Fruit fly (Drosophila melanogaster): ENCODE data around the gene Amt.

Amt gene

DNA sequence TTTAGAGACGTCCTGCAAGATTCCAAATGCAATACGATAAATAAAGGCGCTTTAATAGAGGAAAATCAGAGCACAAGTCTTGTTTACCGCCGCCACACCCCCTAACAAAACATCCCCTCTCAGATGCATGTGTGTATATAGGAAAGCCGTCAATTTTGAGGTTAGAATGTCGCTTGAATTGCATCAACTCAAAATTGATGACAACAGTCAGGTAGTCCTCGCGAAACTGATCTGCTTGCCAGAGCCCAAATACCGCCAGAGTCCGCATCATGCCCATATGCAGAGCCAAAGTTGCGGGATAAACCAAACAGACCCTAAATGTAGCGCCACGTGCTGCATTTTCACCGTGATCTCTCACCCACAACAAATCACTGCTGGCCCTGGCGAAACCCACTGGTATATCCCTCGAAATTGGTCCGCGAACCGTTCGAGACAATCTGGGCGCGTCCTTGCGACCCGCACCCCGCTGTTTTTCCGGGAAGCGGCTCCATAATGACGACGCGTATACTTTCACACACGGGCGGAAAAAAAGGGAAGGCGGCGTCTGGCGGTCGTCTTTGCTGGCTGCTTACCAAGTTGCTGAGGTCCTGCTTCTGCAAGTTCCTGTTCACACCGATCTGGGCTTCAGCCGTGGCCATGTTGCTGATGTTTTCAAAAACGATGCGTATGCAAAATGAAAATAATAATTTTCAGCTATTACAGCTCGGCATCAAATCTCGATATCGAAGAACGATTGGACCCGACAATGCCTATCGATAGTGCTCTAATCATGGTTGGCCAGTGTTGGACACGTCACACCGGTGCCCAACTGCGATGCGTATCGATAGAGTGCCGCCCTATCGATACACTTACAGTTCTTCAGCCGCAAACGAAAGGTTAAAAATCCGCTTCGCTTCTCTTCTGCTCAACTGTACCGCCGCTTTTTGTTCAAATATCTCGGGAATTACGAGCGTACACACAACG is 14.1 kb upstream of the Amt start, which contains the start of the genes eIF2gamma and Set (continued):
- TF ChIP-seq toy (GFP tag; IDR thresholded peaks at IDR 0.05) = no peak
- TF ChIP-seq danr (GFP tag; IDR thresholded peaks at IDR 0.05) = no peak
- TF ChIP-seq CG5180 (GFP tag; optimal IDR thresholded peaks at IDR 0.05) = no peak
- TF ChIP-seq CG11560 (tag; IDR thresholded peaks at IDR 0.05) = no peak
- TF ChIP-seq CG8765 (GFP tag; IDR thresholded peaks at IDR 0.05) = peak; percentile 38; the same call in 1 of the 2 replicates
- no peak for TF ChIP-seq CG30020 (tag; optimal IDR thresholded peaks at IDR 0.05)
- peak; percentile 18; the same call in 1 of the 3 replicates for TF ChIP-seq ase (GFP tag; IDR thresholded peaks at IDR 0.05)
- TF ChIP-seq rib (GFP tag; IDR thresholded peaks at IDR 0.05) = no peak
- no peak for TF ChIP-seq slou (GFP tag; optimal IDR thresholded peaks at IDR 0.05)
- peak; percentile 72 for TF ChIP-seq CG3847 (GFP tag; IDR thresholded peaks at IDR 0.05)
- no peak for TF ChIP-seq crc (GFP tag; optimal IDR thresholded peaks at IDR 0.05)
- TF ChIP-seq ara (GFP tag; IDR thresholded peaks at IDR 0.05) = peak; percentile 53; the same call in 1 of the 2 replicates
- peak; percentile 37 for TF ChIP-seq CG13624 (GFP tag; optimal IDR thresholded peaks at IDR 0.05)
- peak; percentile 53 for TF ChIP-seq twi (tag; optimal IDR thresholded peaks at IDR 0.05)
- peak; percentile 51 for TF ChIP-seq HLHmδ (GFP tag; optimal IDR thresholded peaks at IDR 0.05)
- no peak for TF ChIP-seq CG14667 (GFP tag; IDR thresholded peaks at IDR 0.05)
- no peak for TF ChIP-seq CG4820 (GFP tag; optimal IDR thresholded peaks at IDR 0.05)
- peak; percentile 67 for TF ChIP-seq Sin3A (optimal IDR thresholded peaks at IDR 0.05)
- no peak for TF ChIP-seq CG12236 (GFP tag; optimal IDR thresholded peaks at IDR 0.05)
- no peak for TF ChIP-seq tap (tag; optimal IDR thresholded peaks at IDR 0.05)
- TF ChIP-seq ttk (GFP tag; IDR thresholded peaks at IDR 0.05) = no peak; the same call in 1 of the 2 replicates
- peak; percentile 42 for TF ChIP-seq CrebB (tag; optimal IDR thresholded peaks at IDR 0.05)
- peak; percentile 100 for TF ChIP-seq Dref (GFP tag; IDR thresholded peaks at IDR 0.05)
- peak; percentile 26 for TF ChIP-seq bab2 (GFP tag; optimal IDR thresholded peaks at IDR 0.05)
- no peak for TF ChIP-seq sc (optimal IDR thresholded peaks at IDR 0.05)
- TF ChIP-seq sc (GFP tag; optimal IDR thresholded peaks at IDR 0.05) = no peak
- TF ChIP-seq CG30431 (GFP tag; optimal IDR thresholded peaks at IDR 0.05) = no peak
- no peak for TF ChIP-seq unpg (GFP tag; optimal IDR thresholded peaks at IDR 0.05)
- TF ChIP-seq Dad (GFP tag; optimal IDR thresholded peaks at IDR 0.05) = peak; percentile 44
- peak; percentile 94 for TF ChIP-seq knrl (GFP tag; IDR thresholded peaks at IDR 0.05; ENCODE audit: partially characterized antibody)
- TF ChIP-seq slbo (GFP tag; IDR thresholded peaks at IDR 0.05) = peak; percentile 72
- 0 out of 2 replicates have a peak, but pooled peaks have one; percentile 29 for TF ChIP-seq cas (GFP tag; IDR thresholded peaks at IDR 0.05)
- TF ChIP-seq CG10274 (GFP tag; optimal IDR thresholded peaks at IDR 0.05) = no peak
- TF ChIP-seq CG17568 (GFP tag; optimal IDR thresholded peaks at IDR 0.05) = no peak
- no peak for TF ChIP-seq CG2199 (GFP tag; IDR thresholded peaks at IDR 0.05)
- TF ChIP-seq ato (GFP tag; IDR thresholded peaks at IDR 0.05; ENCODE audit: partially characterized antibody) = peak; percentile 99
- TF ChIP-seq Hmx (GFP tag; optimal IDR thresholded peaks at IDR 0.05) = no peak
- peak; percentile 51 for TF ChIP-seq YL-1 (GFP tag; optimal IDR thresholded peaks at IDR 0.05)
- TF ChIP-seq hb (GFP tag; IDR thresholded peaks at IDR 0.05; ENCODE audit: partially characterized antibody) = peak; percentile 98
- no peak for TF ChIP-seq Dek (tag; optimal IDR thresholded peaks at IDR 0.05)
- peak; percentile 28 for TF ChIP-seq Atf3 (GFP tag; optimal IDR thresholded peaks at IDR 0.05)
- TF ChIP-seq aop (GFP tag; IDR thresholded peaks at IDR 0.05) = no peak
- no peak for TF ChIP-seq Trl (optimal IDR thresholded peaks at IDR 0.05)
- TF ChIP-seq Trl (GFP tag; optimal IDR thresholded peaks at IDR 0.05) = peak; percentile 40
- no peak for TF ChIP-seq CG10654 (GFP tag; optimal IDR thresholded peaks at IDR 0.05)
- TF ChIP-seq Dbx (GFP tag; IDR thresholded peaks at IDR 0.05) = peak; percentile 64
- no peak for TF ChIP-seq CG18764 (GFP tag; optimal IDR thresholded peaks at IDR 0.05)
- TF ChIP-seq CG9609 (GFP tag; optimal IDR thresholded peaks at IDR 0.05) = peak; percentile 51
- no peak for TF ChIP-seq D19A (tag; optimal IDR thresholded peaks at IDR 0.05)
- TF ChIP-seq lab (GFP tag; optimal IDR thresholded peaks at IDR 0.05) = no peak
- peak; percentile 52 for TF ChIP-seq vvl (GFP tag; IDR thresholded peaks at IDR 0.05)

All from whole organism, embryonic.